Fruit fly (Drosophila melanogaster) whole organism, embryonic: ENCODE measurements around the gene CG5235.

Experiments used
- Atf-2 ChIP-seq: fragments of 200-800 bp; sonication (Bioruptor generic); optimal IDR thresholded peaks from 2 replicates; lab custom pipeline; 2016; ENCODE audit warnings: missing biosample characterization, missing genetic modification characterization
- CG1024 ChIP-seq: fragments of 200-800 bp; sonication (Bioruptor generic); IDR thresholded peaks from 2 replicates; pipeline ENCODE4 v1.3.6; 2022; ENCODE audit warnings: missing biosample characterization, missing genetic modification characterization
- CG10462 ChIP-seq: fragments of 200-800 bp; sonication (Bioruptor generic); optimal IDR thresholded peaks from 2 replicates; lab custom pipeline; 2016; ENCODE audit warnings: missing biosample characterization, missing genetic modification characterization
- CG11560 ChIP-seq: fragments of 200-800 bp; sonication (Bioruptor generic); IDR thresholded peaks from 3 replicates; pipeline ENCODE4 v1.3.6; 2022; ENCODE audit warnings: missing biosample characterization, missing genetic modification characterization
- CG12659 ChIP-seq: fragments of 200-800 bp; sonication (Bioruptor generic); optimal IDR thresholded peaks from 3 replicates; lab custom pipeline; 2017; ENCODE audit warnings: mild to moderate bottlenecking, missing biosample characterization, missing genetic modification reagents, missing genetic modification characterization
- CG12942 ChIP-seq: fragments of 200-800 bp; sonication (Bioruptor generic); optimal IDR thresholded peaks from 3 replicates; lab custom pipeline; 2016; ENCODE audit warnings: missing biosample characterization, missing genetic modification characterization
- CG13287 ChIP-seq: fragments of 200-800 bp; sonication (Bioruptor generic); IDR thresholded peaks from 2 replicates; pipeline ENCODE4 v1.3.6; 2022; ENCODE audit warnings: missing biosample characterization, missing genetic modification characterization; ENCODE audit not compliant: partially characterized antibody
- CG17359 ChIP-seq: fragments of 200-800 bp; sonication (Bioruptor generic); optimal IDR thresholded peaks from 3 replicates; lab custom pipeline; 2018; ENCODE audit warnings: missing biosample characterization, mild to moderate bottlenecking, missing genetic modification characterization, moderate library complexity
- CG18476 ChIP-seq: fragments of 200-800 bp; sonication (Bioruptor generic); optimal IDR thresholded peaks from 2 replicates; lab custom pipeline; 2016; ENCODE audit warnings: missing biosample characterization, mild to moderate bottlenecking, missing genetic modification characterization
- CG33557 ChIP-seq: fragments of 200-800 bp; sonication (Bioruptor generic); optimal IDR thresholded peaks from 2 replicates; lab custom pipeline; 2019; ENCODE audit warnings: missing biosample characterization, mild to moderate bottlenecking, missing genetic modification characterization, moderate library complexity
- CG3407 ChIP-seq: fragments of 200-800 bp; sonication (Bioruptor generic); optimal IDR thresholded peaks from 2 replicates; lab custom pipeline; 2018; ENCODE audit warnings: missing biosample characterization, mild to moderate bottlenecking, missing genetic modification characterization
- CG4282 ChIP-seq: fragments of 200-800 bp; sonication (Bioruptor generic); optimal IDR thresholded peaks from 2 replicates; lab custom pipeline; 2016; ENCODE audit warnings: missing biosample characterization, missing genetic modification characterization
- CG5245 ChIP-seq: fragments of 200-800 bp; sonication (Bioruptor generic); optimal IDR thresholded peaks from 3 replicates; lab custom pipeline; 2016; ENCODE audit warnings: missing biosample characterization, missing genetic modification characterization
- CG6765 ChIP-seq: fragments of 200-800 bp; sonication (Bioruptor generic); optimal IDR thresholded peaks from 3 replicates; lab custom pipeline; 2017; ENCODE audit warnings: missing biosample characterization, mild to moderate bottlenecking, missing genetic modification characterization
- CG6791 ChIP-seq: fragments of 200-800 bp; sonication (Bioruptor generic); IDR thresholded peaks from 3 replicates; pipeline ENCODE4 v1.3.6; 2022; ENCODE audit warnings: missing biosample characterization, missing genetic modification characterization; ENCODE audit not compliant: partially characterized antibody
- CG7987 ChIP-seq: fragments of 200-800 bp; sonication (Bioruptor generic); optimal IDR thresholded peaks from 2 replicates; lab custom pipeline; 2018; ENCODE audit warnings: missing biosample characterization, mild to moderate bottlenecking, missing genetic modification characterization, moderate library complexity
- CG8359 ChIP-seq: fragments of 200-800 bp; sonication (Bioruptor generic); optimal IDR thresholded peaks from 2 replicates; lab custom pipeline; 2017; ENCODE audit warnings: missing biosample characterization, mild to moderate bottlenecking, missing genetic modification characterization, borderline replicate concordance
- Dp ChIP-seq: fragments of 200-800 bp; sonication (Bioruptor generic); optimal IDR thresholded peaks from 2 replicates; lab custom pipeline; 2018; ENCODE audit warnings: missing biosample characterization, mild to moderate bottlenecking, missing genetic modification characterization, moderate library complexity
- Eip74EF ChIP-seq, 2 experiments: fragments of 200-800 bp in 1 of 2; fragments of >200 bp in 1 of 2; sonication (Bioruptor generic) in 1 of 2; optimal IDR thresholded peaks; 2 replicates each; lab custom pipeline; 2017 to 2019; ENCODE audit warnings: missing biosample characterization in 2 of 2, missing genetic modification characterization in 2 of 2, mild to moderate bottlenecking in 1 of 2, moderate library complexity in 1 of 2
- Fer1 ChIP-seq: fragments of 200-800 bp; sonication (Bioruptor generic); optimal IDR thresholded peaks from 2 replicates; lab custom pipeline; 2017; ENCODE audit warnings: missing biosample characterization, mild to moderate bottlenecking, missing genetic modification characterization
- Gug ChIP-seq: fragments of 200-800 bp; sonication (Bioruptor generic); IDR thresholded peaks from 4 replicates; pipeline ENCODE4 v1.3.6; 2022; ENCODE audit warnings: missing biosample characterization, missing genetic modification characterization
- HmgZ ChIP-seq: fragments of 200-800 bp; sonication (Bioruptor generic); optimal IDR thresholded peaks from 2 replicates; lab custom pipeline; 2018; ENCODE audit warnings: missing biosample characterization, mild to moderate bottlenecking, missing genetic modification characterization
- MTF-1 ChIP-seq: fragments of 200-800 bp; sonication (Bioruptor generic); optimal IDR thresholded peaks from 2 replicates; lab custom pipeline; 2018; ENCODE audit warnings: missing biosample characterization, mild to moderate bottlenecking, missing genetic modification characterization, borderline replicate concordance
- Max ChIP-seq: fragments of 200-800 bp; sonication (Bioruptor generic); optimal IDR thresholded peaks from 2 replicates; lab custom pipeline; 2016; ENCODE audit warnings: missing biosample characterization, mild to moderate bottlenecking, missing genetic modification characterization
- Mrtf ChIP-seq: fragments of 200-800 bp; sonication (Bioruptor generic); IDR thresholded peaks from 3 replicates; pipeline ENCODE4 v1.3.6; 2022; ENCODE audit warnings: missing biosample characterization, missing genetic modification characterization
- Ptx1 ChIP-seq: fragments of 200-800 bp; sonication (Bioruptor generic); IDR thresholded peaks from 2 replicates; pipeline ENCODE4 v1.3.6; 2022; ENCODE audit warnings: missing biosample characterization, missing genetic modification characterization
- Taf1 ChIP-seq: fragments of 200-800 bp; sonication (Bioruptor generic); IDR thresholded peaks from 2 replicates; pipeline ENCODE4 v1.3.6; 2022; ENCODE audit warnings: missing biosample characterization, missing genetic modification characterization
- Usf ChIP-seq: fragments of 200-800 bp; sonication (Bioruptor generic); optimal IDR thresholded peaks from 2 replicates; lab custom pipeline; 2017; ENCODE audit warnings: missing genotype, missing biosample characterization, missing genetic modification characterization
- bowl ChIP-seq: fragments of 200-800 bp; sonication (Bioruptor generic); IDR thresholded peaks from 2 replicates; pipeline ENCODE4 v1.3.6; 2022; ENCODE audit warnings: missing biosample characterization, missing genetic modification characterization
- cg ChIP-seq: fragments of 200-800 bp; sonication (Bioruptor generic); optimal IDR thresholded peaks from 3 replicates; lab custom pipeline; 2019; ENCODE audit warnings: missing biosample characterization, mild to moderate bottlenecking, missing genetic modification characterization, moderate library complexity
- dm ChIP-seq: fragments of 200-800 bp; sonication (Bioruptor generic); optimal IDR thresholded peaks from 3 replicates; lab custom pipeline; 2016; ENCODE audit warnings: missing biosample characterization, missing genetic modification characterization
- dpn ChIP-seq, 2 experiments: fragments of 200-800 bp; sonication (Bioruptor generic); optimal IDR thresholded peaks; 3 replicates each; lab custom pipeline; 2016; ENCODE audit warnings: missing biosample characterization in 2 of 2, missing genetic modification characterization in 2 of 2
- esg ChIP-seq: fragments of 200-800 bp; sonication (Bioruptor generic); conservative IDR thresholded peaks from 2 replicates; pipeline ENCODE4 v1.3.6; 2022; ENCODE audit warnings: missing biosample characterization, missing genetic modification characterization
- h ChIP-seq: fragments of >200 bp; optimal IDR thresholded peaks from 2 replicates; lab custom pipeline; 2017
- hbn ChIP-seq: fragments of 200-800 bp; sonication (Bioruptor generic); IDR thresholded peaks from 2 replicates; pipeline ENCODE4 v1.3.6; 2022; ENCODE audit warnings: missing biosample characterization, missing genetic modification characterization; ENCODE audit not compliant: partially characterized antibody
- kni ChIP-seq: fragments of 200-800 bp; sonication (Bioruptor generic); optimal IDR thresholded peaks from 3 replicates; lab custom pipeline; 2017; ENCODE audit warnings: mild to moderate bottlenecking, missing biosample characterization, missing genetic modification reagents, missing genetic modification characterization
- lilli ChIP-seq: fragments of 200-800 bp; sonication (Bioruptor generic); optimal IDR thresholded peaks from 3 replicates; lab custom pipeline; 2016; ENCODE audit warnings: missing biosample characterization, missing genetic modification characterization
- mld ChIP-seq: fragments of 200-800 bp; sonication (Bioruptor generic); IDR thresholded peaks from 3 replicates; pipeline ENCODE4 v1.3.6; 2022; ENCODE audit warnings: missing biosample characterization, missing genetic modification characterization; ENCODE audit not compliant: partially characterized antibody
- org-1 ChIP-seq: fragments of 200-800 bp; sonication (Bioruptor generic); optimal IDR thresholded peaks from 2 replicates; lab custom pipeline; 2017; ENCODE audit warnings: missing biosample characterization, missing genetic modification characterization
- pb ChIP-seq: fragments of 200-800 bp; sonication (Bioruptor generic); optimal IDR thresholded peaks from 3 replicates; lab custom pipeline; 2016; ENCODE audit warnings: missing biosample characterization, missing genetic modification characterization
- pnt ChIP-seq: fragments of 200-800 bp; sonication (Bioruptor generic); optimal IDR thresholded peaks from 3 replicates; lab custom pipeline; 2016; ENCODE audit warnings: missing biosample characterization, missing genetic modification characterization
- pros ChIP-seq: fragments of 200-800 bp; sonication (Bioruptor generic); optimal IDR thresholded peaks from 3 replicates; lab custom pipeline; 2019; ENCODE audit warnings: missing biosample characterization, mild to moderate bottlenecking, missing genetic modification characterization, moderate library complexity
- seq ChIP-seq: fragments of 200-800 bp; sonication (Bioruptor generic); IDR thresholded peaks from 2 replicates; pipeline ENCODE4 v1.3.6; 2022; ENCODE audit warnings: missing biosample characterization, missing genetic modification characterization
- sna ChIP-seq: fragments of 200-800 bp; sonication (Bioruptor generic); IDR thresholded peaks from 2 replicates; pipeline ENCODE4 v1.3.6; 2022; ENCODE audit warnings: missing biosample characterization, missing genetic modification characterization; ENCODE audit not compliant: partially characterized antibody
- ssp ChIP-seq: fragments of 200-800 bp; sonication (Bioruptor generic); IDR thresholded peaks from 2 replicates; pipeline ENCODE4 v1.3.6; 2022; ENCODE audit warnings: missing biosample characterization, missing genetic modification characterization
- sug ChIP-seq: fragments of 200-800 bp; optimal IDR thresholded peaks from 2 replicates; lab custom pipeline; 2019; ENCODE audit warnings: missing biosample characterization, mild to moderate bottlenecking, missing genetic modification characterization, moderate library complexity
- tgo ChIP-seq: fragments of 200-800 bp; sonication (Bioruptor generic); IDR thresholded peaks from 3 replicates; pipeline ENCODE4 v1.3.6; 2022; ENCODE audit warnings: missing biosample characterization, missing genetic modification characterization
- toy ChIP-seq: fragments of 200-800 bp; sonication (Bioruptor generic); IDR thresholded peaks from 2 replicates; pipeline ENCODE4 v1.3.6; 2022; ENCODE audit warnings: missing biosample characterization, missing genetic modification characterization
- tx ChIP-seq: fragments of 200-800 bp; sonication (Bioruptor generic); optimal IDR thresholded peaks from 2 replicates; lab custom pipeline; 2016; ENCODE audit warnings: missing biosample characterization, missing genetic modification characterization
- z ChIP-seq: fragments of 200-800 bp; sonication (Bioruptor generic); IDR thresholded peaks from 3 replicates; pipeline ENCODE4 v1.3.6; 2022; ENCODE audit warnings: missing biosample characterization, missing genetic modification characterization
- zfh1 ChIP-seq: fragments of 200-800 bp; sonication (Bioruptor generic); IDR thresholded peaks from 3 replicates; pipeline ENCODE4 v1.3.6; 2022; ENCODE audit warnings: missing biosample characterization, missing genetic modification characterization

CG5235 gene

DNA sequence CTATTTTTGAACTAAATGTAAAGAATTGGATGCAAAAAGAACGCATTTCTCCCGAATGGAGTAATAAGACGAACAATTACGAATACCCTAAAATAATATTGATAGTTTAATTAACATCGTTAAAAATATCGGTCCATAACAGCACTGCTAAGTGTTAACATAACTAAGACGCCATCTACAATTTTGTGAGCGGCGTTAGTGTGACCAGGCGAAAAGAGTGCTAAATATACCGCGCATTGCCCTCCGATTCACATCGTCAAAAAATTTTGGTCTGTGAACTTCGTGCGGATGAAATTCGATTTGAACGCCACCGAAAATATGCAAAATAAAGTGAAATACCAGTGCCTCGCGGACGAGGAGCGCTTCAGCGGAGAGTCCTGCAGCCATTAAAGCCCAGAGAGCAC, 38.5 kb downstream of the CG5235 start, which contains the start of gene Mbs (continued):
- TF ChIP-seq CG3407 (GFP tag; lab: Kevin White, UChicago) (no peak), Usf (no peak), Ptx1 (GFP tag; lab: Robert Waterston, UW) (peak; percentile 20; the same call in 1 of the 2 replicates), dpn (GFP tag; optimal IDR thresholded peaks at IDR 0.05; lab: Kevin White, UChicago) (no peak), MTF-1 (GFP tag; lab: Kevin White, UChicago) (no peak), HmgZ (peak; percentile 33), CG7987 (GFP tag; lab: Kevin White, UChicago) (peak; percentile 46), tgo (no peak), esg (GFP tag; lab: Robert Waterston, UW) (no peak), ssp (GFP tag; lab: Robert Waterston, UW) (no peak), CG17359 (tag; lab: Kevin White, UChicago) (peak; percentile 11), CG18476 (GFP tag; lab: Kevin White, UChicago) (no peak), CG1024 (GFP tag; lab: Robert Waterston, UW) (no peak), CG12659 (GFP tag; lab: Kevin White, UChicago) (peak; percentile 58), hbn (GFP tag; lab: Robert Waterston, UW) (peak; percentile 86), pb (no peak), Taf1 (GFP tag; lab: Robert Waterston, UW) (no peak), seq (GFP tag; lab: Robert Waterston, UW) (no peak), lilli (GFP tag; lab: Kevin White, UChicago) (peak; percentile 22), Mrtf (GFP tag; lab: Robert Waterston, UW) (no peak), Atf-2 (GFP tag; lab: Kevin White, UChicago) (no peak), Fer1 (GFP tag; lab: Kevin White, UChicago) (no peak), sna (GFP tag; lab: Robert Waterston, UW) (no peak; the same call in 1 of the 2 replicates), tx (GFP tag; lab: Kevin White, UChicago) (no peak), Dp (GFP tag; lab: Kevin White, UChicago) (no peak), toy (GFP tag; lab: Robert Waterston, UW) (no peak), Eip74EF (GFP tag; optimal IDR thresholded peaks at IDR 0.05; lab: Kevin White, UChicago) (no peak), CG10462 (GFP tag; lab: Kevin White, UChicago) (no peak), cg (GFP tag; lab: Kevin White, UChicago) (no peak), bowl (GFP tag; lab: Robert Waterston, UW) (no peak), org-1 (GFP tag; lab: Kevin White, UChicago) (no peak), CG12942 (GFP tag; lab: Kevin White, UChicago) (no peak), Gug (GFP tag; lab: Robert Waterston, UW) (no peak), CG33557 (GFP tag; lab: Kevin White, UChicago) (no peak), z (no peak), Max (no peak), kni (GFP tag; lab: Kevin White, UChicago) (no peak), h (lab: Kevin White, UChicago) (no peak), mld (peak; percentile 65; the same call in 1 of the 3 replicates), CG6791 (GFP tag; lab: Robert Waterston, UW) (peak; percentile 71), CG4282 (GFP tag; lab: Kevin White, UChicago) (no peak), CG6765 (GFP tag; lab: Kevin White, UChicago) (peak; percentile 55), CG13287 (GFP tag; lab: Robert Waterston, UW) (peak; percentile 60), zfh1 (GFP tag; lab: Robert Waterston, UW) (no peak; the same call in 2 of the 3 replicates), CG11560 (tag; lab: Robert Waterston, UW) (no peak), CG8359 (GFP tag; lab: Kevin White, UChicago) (no peak), dm (GFP tag; lab: Kevin White, UChicago) (no peak), pnt (no peak), pros (GFP tag; lab: Kevin White, UChicago) (no peak), CG5245 (no peak), sug (tag; lab: Kevin White, UChicago) (peak; percentile 18)
